Fruit fly (Drosophila melanogaster) whole organism, embryonic: ENCODE measurements around the gene mRpL16.

ENCODE experiments used
- Asciz ChIP-seq: fragments of 200-800 bp; sonication (Bioruptor generic); optimal IDR thresholded peaks from 2 replicates; lab custom pipeline; 2017; ENCODE audit warnings: missing biosample characterization, mild to moderate bottlenecking, missing genetic modification characterization, missing genetic modification reagents
- Awh ChIP-seq: fragments of 200-800 bp; sonication (Bioruptor generic); IDR thresholded peaks from 2 replicates; pipeline ENCODE4, ENCODE4 v1.3.6; 2022; ENCODE audit warnings: missing biosample characterization, missing genetic modification characterization
- CG11085 ChIP-seq: fragments of 200-800 bp; sonication (Bioruptor generic); IDR thresholded peaks from 2 replicates; pipeline ENCODE4 v1.3.6; 2022; ENCODE audit warnings: missing biosample characterization, missing genetic modification characterization
- CG12071 ChIP-seq: fragments of 200-800 bp; sonication (Bioruptor generic); optimal IDR thresholded peaks from 3 replicates; lab custom pipeline; 2018; ENCODE audit warnings: missing biosample characterization, mild to moderate bottlenecking, missing genetic modification characterization
- CG12299 ChIP-seq: fragments of 200-800 bp; sonication (Bioruptor generic); optimal IDR thresholded peaks from 2 replicates; lab custom pipeline; 2018; ENCODE audit warnings: missing biosample characterization, mild to moderate bottlenecking, missing genetic modification characterization
- CG13287 ChIP-seq: fragments of 200-800 bp; sonication (Bioruptor generic); IDR thresholded peaks from 2 replicates; pipeline ENCODE4 v1.3.6; 2022; ENCODE audit warnings: missing biosample characterization, missing genetic modification characterization; ENCODE audit not compliant: partially characterized antibody
- CG1529 ChIP-seq: fragments of 200-800 bp; sonication (Bioruptor generic); optimal IDR thresholded peaks from 3 replicates; lab custom pipeline; 2018; ENCODE audit warnings: missing biosample characterization, missing genetic modification characterization
- CG17361 ChIP-seq: fragments of 200-800 bp; sonication (Bioruptor generic); IDR thresholded peaks from 3 replicates; pipeline ENCODE4 v1.3.6; 2022; ENCODE audit warnings: missing biosample characterization, missing genetic modification characterization
- CG18476 ChIP-seq: fragments of 200-800 bp; sonication (Bioruptor generic); optimal IDR thresholded peaks from 2 replicates; lab custom pipeline; 2016; ENCODE audit warnings: missing biosample characterization, mild to moderate bottlenecking, missing genetic modification characterization
- CG2202 ChIP-seq: fragments of 200-800 bp; sonication (Bioruptor generic); optimal IDR thresholded peaks from 2 replicates; lab custom pipeline; 2018; ENCODE audit warnings: missing biosample characterization, mild to moderate bottlenecking, missing genetic modification characterization
- CG31365 ChIP-seq: fragments of 200-800 bp; sonication (Bioruptor generic); optimal IDR thresholded peaks from 2 replicates; lab custom pipeline; 2018; ENCODE audit warnings: missing biosample characterization, mild to moderate bottlenecking, missing genetic modification characterization
- CG3281 ChIP-seq: fragments of 200-800 bp; sonication (Bioruptor generic); optimal IDR thresholded peaks from 3 replicates; lab custom pipeline; 2017; ENCODE audit warnings: missing biosample characterization, mild to moderate bottlenecking, missing genetic modification characterization
- CG34376 ChIP-seq: fragments of 200-800 bp; sonication (Bioruptor generic); optimal IDR thresholded peaks from 2 replicates; lab custom pipeline; 2018; ENCODE audit warnings: missing biosample characterization, mild to moderate bottlenecking, missing genetic modification characterization
- CG3838 ChIP-seq: fragments of 200-800 bp; sonication (Bioruptor generic); optimal IDR thresholded peaks from 3 replicates; lab custom pipeline; 2016; ENCODE audit warnings: missing biosample characterization, missing genetic modification characterization
- CG4730 ChIP-seq: fragments of 200-800 bp; sonication (Bioruptor generic); IDR thresholded peaks from 2 replicates; pipeline ENCODE4 v1.3.6; 2022; ENCODE audit warnings: missing biosample characterization, missing genetic modification characterization
- CG4854 ChIP-seq: fragments of 200-800 bp; sonication (Bioruptor generic); optimal IDR thresholded peaks from 2 replicates; lab custom pipeline; 2016; ENCODE audit warnings: missing biosample characterization, missing genetic modification characterization, inconsistent platforms
- CG7963 ChIP-seq: fragments of 200-800 bp; sonication (Bioruptor generic); IDR thresholded peaks from 3 replicates; pipeline ENCODE4 v1.3.6; 2022; ENCODE audit warnings: missing biosample characterization, missing genetic modification characterization; ENCODE audit not compliant: partially characterized antibody
- CG8944 ChIP-seq: fragments of 200-800 bp; sonication (Bioruptor generic); optimal IDR thresholded peaks from 3 replicates; lab custom pipeline; 2016; ENCODE audit warnings: missing biosample characterization, missing genetic modification characterization
- CG9817 ChIP-seq: fragments of 200-800 bp; sonication (Bioruptor generic); optimal IDR thresholded peaks from 2 replicates; lab custom pipeline; 2018; ENCODE audit warnings: missing biosample characterization, mild to moderate bottlenecking, missing genetic modification characterization, moderate library complexity
- Dfd ChIP-seq, 2 experiments: fragments of >200 bp; optimal IDR thresholded peaks; 2 replicates each; lab custom pipeline; 2017; ENCODE audit warnings: missing biosample characterization in 2 of 2, missing genetic modification characterization in 2 of 2
- Dll ChIP-seq: fragments of 200-800 bp; sonication (Bioruptor generic); IDR thresholded peaks from 4 replicates; pipeline ENCODE4 v1.3.6; 2022; ENCODE audit warnings: missing biosample characterization, missing genetic modification characterization; ENCODE audit not compliant: partially characterized antibody
- ERR ChIP-seq: fragments of 200-800 bp; sonication (Bioruptor generic); optimal IDR thresholded peaks from 2 replicates; lab custom pipeline; 2016; ENCODE audit warnings: missing biosample characterization, missing genetic modification characterization
- HLHmδ ChIP-seq: fragments of 200-800 bp; sonication (Bioruptor generic); optimal IDR thresholded peaks from 2 replicates; lab custom pipeline; 2018; ENCODE audit warnings: missing biosample characterization, mild to moderate bottlenecking, missing genetic modification characterization, moderate library complexity
- Hmx ChIP-seq: fragments of 200-800 bp; sonication (Bioruptor generic); optimal IDR thresholded peaks from 2 replicates; lab custom pipeline; 2016; ENCODE audit warnings: missing biosample characterization, missing genetic modification characterization
- Hsf ChIP-seq: fragments of 200-800 bp; sonication (Bioruptor generic); optimal IDR thresholded peaks from 3 replicates; lab custom pipeline; 2016; ENCODE audit warnings: missing biosample characterization, missing genetic modification characterization
- MESR4 ChIP-seq: fragments of 200-800 bp; sonication (Bioruptor generic); optimal IDR thresholded peaks from 2 replicates; lab custom pipeline; 2018; ENCODE audit warnings: missing biosample characterization, mild to moderate bottlenecking, missing genetic modification characterization, moderate library complexity
- NC2α ChIP-seq: fragments of 200-800 bp; sonication (Bioruptor generic); optimal IDR thresholded peaks from 2 replicates; lab custom pipeline; 2016; ENCODE audit warnings: missing biosample characterization, missing genetic modification characterization
- Optix ChIP-seq: fragments of 200-800 bp; sonication (Bioruptor generic); IDR thresholded peaks from 3 replicates; pipeline ENCODE4 v1.3.6; 2022; ENCODE audit warnings: missing biosample characterization, missing genetic modification characterization
- PHDP ChIP-seq: fragments of 200-800 bp; sonication (Bioruptor generic); optimal IDR thresholded peaks from 3 replicates; lab custom pipeline; 2018; ENCODE audit warnings: missing biosample characterization, mild to moderate bottlenecking, missing genetic modification characterization, moderate library complexity
- Sox102F ChIP-seq: fragments of 200-800 bp; sonication (Bioruptor generic); optimal IDR thresholded peaks from 2 replicates; lab custom pipeline; 2018; ENCODE audit warnings: missing biosample characterization, mild to moderate bottlenecking, missing genetic modification characterization, moderate library complexity
- Spps ChIP-seq: fragments of 200-800 bp; sonication (Bioruptor generic); optimal IDR thresholded peaks from 2 replicates; lab custom pipeline; 2018; ENCODE audit warnings: missing biosample characterization, mild to moderate bottlenecking, missing genetic modification characterization
- Sry-β ChIP-seq: fragments of 200-800 bp; sonication (Bioruptor generic); optimal IDR thresholded peaks from 2 replicates; lab custom pipeline; 2018; ENCODE audit warnings: missing biosample characterization, mild to moderate bottlenecking, missing genetic modification characterization, moderate library complexity
- Usf ChIP-seq: fragments of 200-800 bp; sonication (Bioruptor generic); optimal IDR thresholded peaks from 2 replicates; lab custom pipeline; 2017; ENCODE audit warnings: missing genotype, missing biosample characterization, missing genetic modification characterization
- Xbp1 ChIP-seq: fragments of 200-800 bp; sonication (Bioruptor generic); optimal IDR thresholded peaks from 3 replicates; lab custom pipeline; 2016; ENCODE audit warnings: missing biosample characterization, mild to moderate bottlenecking, missing genetic modification characterization
- YL-1 ChIP-seq: fragments of 200-800 bp; sonication (Bioruptor generic); optimal IDR thresholded peaks from 3 replicates; lab custom pipeline; 2017; ENCODE audit warnings: missing biosample characterization, mild to moderate bottlenecking, missing genetic modification characterization
- aop ChIP-seq: fragments of 200-800 bp; sonication (Bioruptor generic); IDR thresholded peaks from 2 replicates; pipeline ENCODE4 v1.3.6; 2022; ENCODE audit warnings: missing biosample characterization, missing genetic modification characterization
- bigmax ChIP-seq: fragments of 200-800 bp; sonication (Bioruptor generic); optimal IDR thresholded peaks from 2 replicates; lab custom pipeline; 2018; ENCODE audit warnings: missing biosample characterization, mild to moderate bottlenecking, missing genetic modification characterization
- ewg ChIP-seq: fragments of 200-800 bp; sonication (Bioruptor generic); optimal IDR thresholded peaks from 3 replicates; lab custom pipeline; 2017; ENCODE audit warnings: mild to moderate bottlenecking, missing biosample characterization, missing genetic modification reagents, missing genetic modification characterization
- ken ChIP-seq: fragments of 200-800 bp; sonication (Bioruptor generic); IDR thresholded peaks from 3 replicates; pipeline ENCODE4 v1.3.6; 2022; ENCODE audit warnings: missing biosample characterization, missing genetic modification characterization
- kni ChIP-seq: fragments of 200-800 bp; sonication (Bioruptor generic); optimal IDR thresholded peaks from 3 replicates; lab custom pipeline; 2017; ENCODE audit warnings: mild to moderate bottlenecking, missing biosample characterization, missing genetic modification reagents, missing genetic modification characterization
- nau ChIP-seq: fragments of 200-800 bp; sonication (Bioruptor generic); optimal IDR thresholded peaks from 3 replicates; lab custom pipeline; 2017; ENCODE audit warnings: missing biosample characterization, mild to moderate bottlenecking, missing genetic modification characterization, missing genetic modification reagents
- psq ChIP-seq: fragments of 200-800 bp; sonication (Bioruptor generic); optimal IDR thresholded peaks from 2 replicates; lab custom pipeline; 2017; ENCODE audit warnings: missing biosample characterization, missing genetic modification characterization
- sd ChIP-seq: fragments of 200-800 bp; sonication (Bioruptor generic); optimal IDR thresholded peaks from 3 replicates; lab custom pipeline; 2018; ENCODE audit warnings: missing biosample characterization, mild to moderate bottlenecking, missing genetic modification characterization, moderate library complexity
- shn ChIP-seq: fragments of 200-800 bp; sonication (Bioruptor generic); optimal IDR thresholded peaks from 3 replicates; lab custom pipeline; 2016; ENCODE audit warnings: missing biosample characterization, missing genetic modification characterization
- sug ChIP-seq: fragments of 200-800 bp; optimal IDR thresholded peaks from 2 replicates; lab custom pipeline; 2019; ENCODE audit warnings: missing biosample characterization, mild to moderate bottlenecking, missing genetic modification characterization, moderate library complexity
- tio ChIP-seq: fragments of 200-800 bp; sonication (Bioruptor generic); optimal IDR thresholded peaks from 2 replicates; lab custom pipeline; 2017; ENCODE audit warnings: missing biosample characterization, missing genetic modification characterization, inconsistent platforms
- twi ChIP-seq: fragments of 200-800 bp; optimal IDR thresholded peaks from 2 replicates; lab custom pipeline; 2019; ENCODE audit warnings: missing biosample characterization, mild to moderate bottlenecking, missing genetic modification characterization, moderate library complexity
- tx ChIP-seq: fragments of 200-800 bp; sonication (Bioruptor generic); optimal IDR thresholded peaks from 2 replicates; lab custom pipeline; 2016; ENCODE audit warnings: missing biosample characterization, missing genetic modification characterization
- vvl ChIP-seq: fragments of 200-800 bp; sonication (Bioruptor generic); IDR thresholded peaks from 2 replicates; pipeline ENCODE4 v1.3.6; 2022; ENCODE audit warnings: missing biosample characterization, missing genetic modification characterization
- wek ChIP-seq: fragments of 200-800 bp; sonication (Bioruptor generic); optimal IDR thresholded peaks from 3 replicates; lab custom pipeline; 2018; ENCODE audit warnings: missing biosample characterization, mild to moderate bottlenecking, missing genetic modification characterization, moderate library complexity
- yki ChIP-seq: fragments of >200 bp; optimal IDR thresholded peaks from 3 replicates; lab custom pipeline; 2018
- zen2 ChIP-seq: fragments of 200-800 bp; sonication (Bioruptor generic); IDR thresholded peaks from 3 replicates; pipeline ENCODE4 v1.3.6; 2022; ENCODE audit warnings: missing biosample characterization, missing genetic modification characterization; ENCODE audit not compliant: partially characterized antibody

The mRpL16 gene

dm6 chrX:1858867-1859266 lies 31.2 kb upstream of the mRpL16 start, which contains the start of gene Lamtor5 (continued):
- TF ChIP-seq CG12071 (GFP tag; lab: Kevin White, UChicago) (no peak), Asciz (no peak), YL-1 (GFP tag; lab: Kevin White, UChicago) (peak; percentile 39), ken (GFP tag; lab: Robert Waterston, UW) (no peak), Sry-β (no peak), nau (GFP tag; lab: Kevin White, UChicago) (no peak), vvl (GFP tag; lab: Robert Waterston, UW) (0 out of 2 replicates have a peak, but pooled peaks have one; percentile 28), CG1529 (GFP tag; lab: Kevin White, UChicago) (no peak), Dll (GFP tag; lab: Robert Waterston, UW) (no peak), aop (no peak), CG3838 (GFP tag; lab: Kevin White, UChicago) (no peak), CG3281 (GFP tag; lab: Kevin White, UChicago) (peak; percentile 37), zen2 (GFP tag; lab: Robert Waterston, UW) (no peak), CG13287 (GFP tag; lab: Robert Waterston, UW) (peak; percentile 44), Spps (tag; lab: Kevin White, UChicago) (no peak), CG12299 (tag; lab: Kevin White, UChicago) (no peak), CG4854 (GFP tag; lab: Kevin White, UChicago) (peak; percentile 2), ERR (GFP tag; lab: Kevin White, UChicago) (no peak), HLHmδ (no peak), Hsf (GFP tag; lab: Kevin White, UChicago) (peak; percentile 32), CG18476 (GFP tag; lab: Kevin White, UChicago) (no peak), shn (GFP tag; lab: Kevin White, UChicago) (no peak), kni (GFP tag; lab: Kevin White, UChicago) (no peak), CG34376 (peak; percentile 23), PHDP (tag; lab: Kevin White, UChicago) (peak; percentile 40), CG4730 (GFP tag; lab: Robert Waterston, UW) (no peak), CG7963 (GFP tag; lab: Robert Waterston, UW) (no peak), ewg (no peak), Awh (GFP tag; lab: Robert Waterston, UW) (no peak), CG11085 (no peak), Xbp1 (GFP tag; lab: Kevin White, UChicago) (peak; percentile 27), MESR4 (GFP tag; lab: Kevin White, UChicago) (peak; percentile 71), tio (no peak), CG31365 (tag; lab: Kevin White, UChicago) (no peak), wek (GFP tag; lab: Kevin White, UChicago) (no peak), Dfd (GFP tag; optimal IDR thresholded peaks at IDR 0.05; lab: Kevin White, UChicago) (no peak), CG9817 (peak; percentile 14), sd (tag; lab: Kevin White, UChicago) (peak; percentile 26), twi (tag; lab: Kevin White, UChicago) (no peak), CG17361 (peak; percentile 43; the same call in 1 of the 3 replicates), Sox102F (GFP tag; lab: Kevin White, UChicago) (peak; percentile 27), psq (GFP tag; lab: Kevin White, UChicago) (no peak), tx (GFP tag; lab: Kevin White, UChicago) (no peak), Optix (GFP tag; lab: Robert Waterston, UW) (no peak), Hmx (GFP tag; lab: Kevin White, UChicago) (no peak), sug (peak; percentile 15), bigmax (GFP tag; lab: Kevin White, UChicago) (no peak), yki (lab: Kevin White, UChicago) (no peak), Usf (no peak), CG8944 (GFP tag; lab: Kevin White, UChicago) (no peak), CG2202 (tag; lab: Kevin White, UChicago) (no peak), NC2α (GFP tag; lab: Kevin White, UChicago) (no peak)
